Worm (Caenorhabditis elegans): Measurements from ENCODE around the gene cid-1.

Gene cid-1

DNA sequence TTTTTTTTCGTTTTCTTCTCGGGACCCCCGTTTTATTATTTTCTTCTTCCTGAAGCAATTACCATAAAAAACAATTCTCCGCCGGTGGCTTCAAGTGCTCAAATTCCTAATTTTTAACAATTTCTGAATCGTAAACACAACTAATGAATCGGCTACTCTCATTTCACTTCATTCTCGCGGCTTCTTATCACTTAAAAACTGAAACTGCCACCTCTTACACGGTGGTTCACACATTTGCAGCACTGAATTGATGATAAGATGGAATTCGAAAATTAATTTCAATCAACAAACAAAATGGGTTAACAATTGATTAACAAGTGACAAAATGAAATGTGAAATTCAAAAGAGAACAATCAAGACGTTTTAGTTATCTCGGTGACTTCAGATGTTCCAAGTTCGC is 36.6 kb upstream of the cid-1 start (continued):
- TF ChIP-seq nhr-42 (GFP tag; IDR thresholded peaks at IDR 0.05) (no peak), R02D3.7 (tag; optimal IDR thresholded peaks at IDR 0.05) (no peak), nhr-11 (tag; optimal IDR thresholded peaks at IDR 0.05) (no peak), nhr-25 (tag; optimal IDR thresholded peaks at IDR 0.05; ENCODE audit: borderline replicate concordance, insufficient read depth) (no peak), dve-1 (tag; optimal IDR thresholded peaks at IDR 0.05; ENCODE audit: insufficient read depth) (peak; percentile 35), lin-39 (tag; optimal IDR thresholded peaks at IDR 0.05) (no peak), dpl-1 (GFP tag; optimal IDR thresholded peaks at IDR 0.05) (no peak), spr-1 (tag; optimal IDR thresholded peaks at IDR 0.05) (no peak), daf-16 (GFP tag; optimal IDR thresholded peaks at IDR 0.05) (no peak), daf-16 (tag; optimal IDR thresholded peaks at IDR 0.05) (peak; percentile 65), mxl-2 (GFP tag; conservative IDR thresholded peaks at IDR 0.05) (no peak), nhr-77 (tag; optimal IDR thresholded peaks at IDR 0.05) (peak; percentile 61), mxl-3 (GFP tag; optimal IDR thresholded peaks at IDR 0.05) (no peak), nhr-102 (tag; optimal IDR thresholded peaks at IDR 0.05) (no peak), ceh-20 (GFP tag; IDR thresholded peaks at IDR 0.05) (no peak), daf-8 (GFP tag; IDR thresholded peaks at IDR 0.05) (no peak), gei-8 (GFP tag; optimal IDR thresholded peaks at IDR 0.05) (no peak), D1046.2 (GFP tag; IDR thresholded peaks at IDR 0.05) (no peak), nhr-10 (tag; optimal IDR thresholded peaks at IDR 0.05) (no peak), snpc-1.2 (GFP tag; IDR thresholded peaks at IDR 0.05) (no peak), daf-12 (tag; optimal IDR thresholded peaks at IDR 0.05) (no peak), sdz-12 (GFP tag; optimal IDR thresholded peaks at IDR 0.05) (no peak), ztf-7 (tag; optimal IDR thresholded peaks at IDR 0.05) (no peak), hlh-11 (tag; optimal IDR thresholded peaks at IDR 0.05) (peak; percentile 38), cey-2 (tag; optimal IDR thresholded peaks at IDR 0.05; ENCODE audit: borderline replicate concordance, insufficient read depth) (no peak), lin-38 (GFP tag; IDR thresholded peaks at IDR 0.05) (no peak), hif-1 (tag; optimal IDR thresholded peaks at IDR 0.05) (no peak)

DNA sequence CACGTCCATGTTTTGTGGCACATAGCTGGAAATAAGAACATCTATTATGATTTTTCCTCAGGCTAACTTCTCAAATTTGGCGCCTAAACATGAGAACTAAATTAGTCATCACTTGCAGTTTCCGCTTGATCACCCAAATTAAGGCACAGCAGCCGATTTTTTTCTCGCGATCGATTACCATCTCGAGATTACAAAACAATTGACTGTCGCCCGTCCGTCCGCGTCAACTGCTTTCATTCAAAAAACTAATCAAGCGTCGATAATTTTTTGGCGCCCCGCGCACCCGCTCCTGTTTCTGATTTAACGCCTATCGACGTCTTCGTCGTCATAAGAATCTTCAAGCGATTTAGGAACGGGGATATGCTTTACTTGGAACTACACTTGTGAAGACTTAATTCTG is 36.0 kb upstream of the cid-1 start:
- TF ChIP-seq aha-1 (tag) (peak; percentile 89), ceh-28 (tag; optimal IDR thresholded peaks at IDR 0.05) (no peak), daf-12 (tag; optimal IDR thresholded peaks at IDR 0.05) (no peak)

DNA sequence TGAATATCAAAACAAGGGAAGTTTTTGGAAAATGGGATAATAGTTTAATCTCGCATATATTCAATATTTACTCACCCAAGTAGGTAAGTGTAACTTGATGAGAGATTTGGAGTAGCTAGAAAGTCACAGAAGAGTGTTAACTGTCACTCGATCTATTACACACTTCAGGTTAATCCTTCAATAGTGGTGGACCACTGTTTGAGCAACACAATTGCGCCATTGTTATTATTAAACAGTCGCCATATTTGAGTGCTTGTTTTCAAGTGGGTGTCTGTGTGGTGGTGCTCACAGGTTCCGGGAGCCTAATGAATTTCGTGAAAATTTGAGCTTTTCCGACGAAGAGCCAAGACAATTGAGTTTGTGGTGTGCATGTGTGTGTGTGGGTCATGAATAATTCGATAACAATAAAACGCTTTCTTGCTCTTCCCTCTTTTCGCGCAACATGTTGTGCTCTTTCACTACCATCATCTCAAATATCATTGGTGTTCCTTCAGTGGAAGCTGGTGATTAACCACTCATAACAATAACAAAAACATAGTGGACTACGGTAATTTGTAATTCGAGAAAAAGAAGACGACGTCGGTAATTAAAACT is 34.7 kb upstream of the cid-1 start:
- TF ChIP-seq lin-1 (GFP tag; IDR thresholded peaks at IDR 0.05), result no peak
- peak; percentile 16 for TF ChIP-seq aha-1 (tag)
- no peak for TF ChIP-seq gei-8 (GFP tag; optimal IDR thresholded peaks at IDR 0.05)
- TF ChIP-seq saeg-2 (GFP tag; IDR thresholded peaks at IDR 0.05), result no peak
- no peak for TF ChIP-seq hmg-1.1 (GFP tag; IDR thresholded peaks at IDR 0.05)
- no peak for TF ChIP-seq unc-130 (GFP tag; optimal IDR thresholded peaks at IDR 0.05)
- TF ChIP-seq Y105C5A.15 (GFP tag; IDR thresholded peaks at IDR 0.05), result no peak

DNA sequence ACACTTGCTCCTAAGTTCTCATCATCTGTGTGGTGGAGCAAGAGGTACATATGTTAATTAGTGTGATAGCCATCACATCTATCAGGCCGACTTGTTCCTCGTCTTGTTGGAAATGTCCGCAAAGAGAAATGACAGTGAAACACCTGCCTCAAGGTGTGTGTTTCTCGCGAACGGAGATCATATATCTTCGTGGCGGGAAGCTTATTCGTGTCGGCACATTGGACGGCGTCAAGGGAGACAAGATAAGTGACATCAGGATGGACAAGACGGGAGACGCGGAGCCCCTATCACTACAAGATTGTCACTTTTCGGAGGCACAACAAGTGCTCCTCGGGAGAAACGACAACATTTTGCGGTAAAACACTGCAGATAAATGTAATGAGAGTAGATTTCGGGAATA is 34.0 kb upstream of the cid-1 start:
- TF ChIP-seq vab-7 (GFP tag; IDR thresholded peaks at IDR 0.05) (no peak), F44E2.7 (GFP tag; IDR thresholded peaks at IDR 0.05) (no peak), mdl-1 (tag; optimal IDR thresholded peaks at IDR 0.05) (no peak), daf-16 (GFP tag; optimal IDR thresholded peaks at IDR 0.05) (no peak), daf-16 (tag; optimal IDR thresholded peaks at IDR 0.05) (no peak), unc-130 (GFP tag; optimal IDR thresholded peaks at IDR 0.05) (no peak), ceh-32 (tag; optimal IDR thresholded peaks at IDR 0.05; ENCODE audit: poor library complexity) (no peak), Y75B8A.6 (GFP tag; IDR thresholded peaks at IDR 0.05) (no peak), R02D3.7 (tag; optimal IDR thresholded peaks at IDR 0.05) (no peak), hlh-30 (tag; optimal IDR thresholded peaks at IDR 0.05; ENCODE audit: insufficient read depth) (no peak), rbr-2 (tag; optimal IDR thresholded peaks at IDR 0.05) (no peak), zag-1 (tag; optimal IDR thresholded peaks at IDR 0.05) (no peak)
